Fruit fly (Drosophila melanogaster): ENCODE measurements around the gene senju.

DNA sequence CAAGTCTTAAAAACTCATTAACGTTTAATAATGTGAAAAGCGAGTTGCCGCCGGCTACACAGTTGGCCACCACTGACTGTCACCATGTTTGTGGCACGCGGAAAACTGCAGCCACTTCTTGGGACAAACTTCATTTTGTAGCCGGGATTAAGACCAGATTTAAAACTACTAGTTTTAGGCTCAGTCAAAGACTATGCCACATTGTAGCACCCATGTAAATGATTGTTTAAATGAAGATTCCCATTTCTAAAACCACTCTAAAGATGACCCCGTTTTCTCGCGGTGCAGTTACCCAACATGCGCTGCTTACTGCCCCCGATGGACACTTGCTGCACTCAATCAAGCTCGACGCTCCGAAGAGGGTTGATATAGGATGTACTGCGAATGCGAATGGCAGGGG is 37.7 kb downstream of the senju start:
- TF ChIP-seq pad (GFP tag; optimal IDR thresholded peaks at IDR 0.05), result no peak
- TF ChIP-seq tj (GFP tag; optimal IDR thresholded peaks at IDR 0.05), result no peak
- TF ChIP-seq Hr96 (GFP tag; optimal IDR thresholded peaks at IDR 0.05), result no peak
- TF ChIP-seq kay (GFP tag; ENCODE audit: borderline replicate concordance), result no peak
- no peak for TF ChIP-seq cic (GFP tag; optimal IDR thresholded peaks at IDR 0.05)
- no peak for TF ChIP-seq CG7045 (GFP tag; optimal IDR thresholded peaks at IDR 0.05)
- TF ChIP-seq bab1 (GFP tag; optimal IDR thresholded peaks at IDR 0.05), result no peak
- TF ChIP-seq Clk (GFP tag; optimal IDR thresholded peaks at IDR 0.05), result no peak
- TF ChIP-seq CG12768 (GFP tag; optimal IDR thresholded peaks at IDR 0.05), result no peak
- TF ChIP-seq CG33017 (tag; optimal IDR thresholded peaks at IDR 0.05), result no peak
- no peak for TF ChIP-seq cnc (optimal IDR thresholded peaks at IDR 0.05)
- no peak for TF ChIP-seq CG14711 (tag; optimal IDR thresholded peaks at IDR 0.05)
- TF ChIP-seq CG11617 (GFP tag; optimal IDR thresholded peaks at IDR 0.05), result no peak
- no peak for TF ChIP-seq Mnt (GFP tag; optimal IDR thresholded peaks at IDR 0.05)
